Worm (Caenorhabditis elegans): ENCODE measurements around the gene R08C7.4.

Gene R08C7.4

DNA sequence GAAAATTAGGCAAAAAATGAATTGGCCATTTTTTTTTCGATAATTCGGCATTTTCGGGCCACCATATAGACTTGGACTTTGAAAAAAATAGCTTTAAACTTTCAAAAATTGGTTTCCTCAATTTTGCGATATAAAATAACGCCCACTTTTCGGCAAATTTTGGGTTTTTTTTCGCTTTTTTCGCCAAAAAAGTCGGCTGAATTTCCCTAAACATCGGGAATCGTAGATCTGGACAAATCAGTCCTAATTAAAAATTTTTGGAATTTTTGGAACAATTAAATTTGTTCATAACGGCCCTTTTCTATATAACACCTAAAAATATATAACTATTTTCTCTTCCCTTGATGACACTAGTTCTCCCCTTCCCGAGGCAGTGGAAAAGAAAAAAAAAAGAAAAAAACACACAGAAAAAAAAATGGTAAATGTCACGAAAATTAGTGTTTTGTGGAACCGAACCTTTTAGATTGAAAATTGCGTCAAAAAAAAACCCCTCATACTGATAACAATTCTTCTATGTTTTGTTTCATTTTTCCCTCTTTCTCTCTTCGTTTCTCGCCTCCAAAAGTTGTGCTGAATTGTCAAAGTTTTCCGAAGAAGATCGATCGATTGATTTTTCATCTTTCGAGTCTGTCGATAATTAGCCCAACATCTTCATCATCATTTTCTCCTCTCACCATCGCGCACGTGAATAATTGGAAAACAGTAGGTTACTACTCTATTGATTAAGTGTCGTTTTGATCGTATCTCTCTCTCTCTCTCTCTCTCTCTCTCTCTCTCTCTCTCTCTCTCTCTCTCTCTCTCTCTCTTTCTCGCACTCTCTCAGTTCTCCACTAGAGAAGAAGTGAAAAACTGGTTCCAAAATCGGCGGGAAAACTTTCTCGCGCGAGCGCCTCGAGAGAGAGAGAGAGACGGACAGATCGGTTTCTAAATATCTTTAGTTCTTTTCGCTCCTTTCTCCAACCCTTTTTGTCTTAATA, 34.2 kb upstream of the R08C7.4 start, which contains the start of gene Y24D9A.6 (continued):
- no peak for TF ChIP-seq sup-37 (GFP tag; optimal IDR thresholded peaks at IDR 0.05)
- TF ChIP-seq ceh-63 (GFP tag; optimal IDR thresholded peaks at IDR 0.05) = no peak
- peak; percentile 95 for TF ChIP-seq lin-14 (GFP tag; optimal IDR thresholded peaks at IDR 0.05)
- peak; percentile 60 to 75 (median 69) for TF ChIP-seq dpl-1 (GFP tag; optimal IDR thresholded peaks at IDR 0.05)
- peak; percentile 84 for TF ChIP-seq nhr-47 (tag; optimal IDR thresholded peaks at IDR 0.05)
- TF ChIP-seq unc-62 (GFP tag; optimal IDR thresholded peaks at IDR 0.05) = no peak
- TF ChIP-seq efl-1 (optimal IDR thresholded peaks at IDR 0.05) = peak; percentile 73 to 80
- peak; percentile 3 to 92 for TF ChIP-seq efl-1 (GFP tag; optimal IDR thresholded peaks at IDR 0.05 in 1 of 2)
- TF ChIP-seq egl-27 (tag; optimal IDR thresholded peaks at IDR 0.05) = peak; percentile 58 to 71
- TF ChIP-seq snpc-4 (tag; optimal IDR thresholded peaks at IDR 0.05) = no peak
- peak; percentile 89 for TF ChIP-seq nhr-19 (GFP tag; conservative IDR thresholded peaks at IDR 0.05)
- TF ChIP-seq mab-9 (GFP tag; IDR thresholded peaks at IDR 0.05) = peak; percentile 59
- peak; percentile 74 for TF ChIP-seq hpl-2 (GFP tag; optimal IDR thresholded peaks at IDR 0.05)
- TF ChIP-seq xbp-1 (tag; optimal IDR thresholded peaks at IDR 0.05) = peak; percentile 28
- TF ChIP-seq blmp-1 (tag; optimal IDR thresholded peaks at IDR 0.05) = peak; percentile 98
- TF ChIP-seq snu-23 (GFP tag; optimal IDR thresholded peaks at IDR 0.05) = peak; percentile 63
- TF ChIP-seq ama-1 (optimal IDR thresholded peaks at IDR 0.05) = peak; percentile 50
- TF ChIP-seq pqm-1 (tag; optimal IDR thresholded peaks at IDR 0.05) = no peak
- TF ChIP-seq unc-30 (tag; optimal IDR thresholded peaks at IDR 0.05) = no peak
- peak; percentile 61 for TF ChIP-seq nhr-77 (tag; optimal IDR thresholded peaks at IDR 0.05)
- no peak for TF ChIP-seq nhr-12 (tag; optimal IDR thresholded peaks at IDR 0.05)
- no peak for TF ChIP-seq nhr-28 (tag; optimal IDR thresholded peaks at IDR 0.05)
- peak; percentile 72 for TF ChIP-seq C16A3.4 (tag; optimal IDR thresholded peaks at IDR 0.05)
- peak; percentile 43 for TF ChIP-seq swsn-7 (tag; optimal IDR thresholded peaks at IDR 0.05)
- TF ChIP-seq F16B12.6 (tag; optimal IDR thresholded peaks at IDR 0.05) = no peak
- peak; percentile 100 for TF ChIP-seq nhr-85 (tag)
- TF ChIP-seq nhr-76 (tag; optimal IDR thresholded peaks at IDR 0.05) = no peak
- TF ChIP-seq jun-1 (tag; optimal IDR thresholded peaks at IDR 0.05) = peak; percentile 42
- no peak for TF ChIP-seq C34B4.2 (tag; optimal IDR thresholded peaks at IDR 0.05)
- TF ChIP-seq hlh-17 (GFP tag; optimal IDR thresholded peaks at IDR 0.05; ENCODE audit: borderline replicate concordance) = no peak
- TF ChIP-seq nhr-71 (tag; optimal IDR thresholded peaks at IDR 0.05) = peak; percentile 88
- no peak for TF ChIP-seq elt-2 (tag; optimal IDR thresholded peaks at IDR 0.05)
- TF ChIP-seq lin-39 (tag; optimal IDR thresholded peaks at IDR 0.05) = peak; percentile 74
- peak; percentile 73 for TF ChIP-seq lin-13 (GFP tag; optimal IDR thresholded peaks at IDR 0.05)
- TF ChIP-seq aha-1 (tag; optimal IDR thresholded peaks at IDR 0.05) = no peak
- TF ChIP-seq ceh-8 (GFP tag; optimal IDR thresholded peaks at IDR 0.05) = no peak
- TF ChIP-seq mef-2 (tag; optimal IDR thresholded peaks at IDR 0.05) = no peak
- TF ChIP-seq ets-5 (GFP tag; IDR thresholded peaks at IDR 0.05) = no peak
- TF ChIP-seq irx-1 (tag; optimal IDR thresholded peaks at IDR 0.05) = peak; percentile 80
- no peak for TF ChIP-seq unc-86 (tag; optimal IDR thresholded peaks at IDR 0.05)
- peak; percentile 78 for TF ChIP-seq mep-1 (tag; optimal IDR thresholded peaks at IDR 0.05)
- TF ChIP-seq lir-3 (tag; optimal IDR thresholded peaks at IDR 0.05; ENCODE audit: poor library complexity) = peak; percentile 16
- TF ChIP-seq ceh-88 (GFP tag; IDR thresholded peaks at IDR 0.05) = 0 out of 2 replicates have a peak, but pooled peaks have one; percentile 43
- TF ChIP-seq Y116A8C.19 (tag; optimal IDR thresholded peaks at IDR 0.05; ENCODE audit: borderline replicate concordance) = no peak
- no peak for TF ChIP-seq sox-4 (tag; optimal IDR thresholded peaks at IDR 0.05)
- no peak for TF ChIP-seq egl-13 (tag; optimal IDR thresholded peaks at IDR 0.05)
- peak; percentile 57 for TF ChIP-seq skn-1 (tag; optimal IDR thresholded peaks at IDR 0.05)
